Worm (Caenorhabditis elegans): Measurements from ENCODE around the gene F02H6.7.

- no peak for TF ChIP-seq nhr-12 (tag; optimal IDR thresholded peaks at IDR 0.05)
- TF ChIP-seq snpc-4 (tag; optimal IDR thresholded peaks at IDR 0.05): no peak
- no peak for TF ChIP-seq nhr-76 (tag; optimal IDR thresholded peaks at IDR 0.05)
- no peak for TF ChIP-seq nhr-237 (tag; optimal IDR thresholded peaks at IDR 0.05)
- TF ChIP-seq mep-1 (tag; optimal IDR thresholded peaks at IDR 0.05): no peak
- no peak for TF ChIP-seq elt-1 (tag; optimal IDR thresholded peaks at IDR 0.05; ENCODE audit: borderline replicate concordance, insufficient read depth)
- TF ChIP-seq flh-1 (GFP tag; optimal IDR thresholded peaks at IDR 0.05): no peak
- TF ChIP-seq zip-8 (tag; optimal IDR thresholded peaks at IDR 0.05): no peak
- TF ChIP-seq lin-32 (GFP tag; optimal IDR thresholded peaks at IDR 0.05): no peak
- TF ChIP-seq bed-3 (GFP tag; optimal IDR thresholded peaks at IDR 0.05): no peak
- no peak for TF ChIP-seq ceh-43 (GFP tag; optimal IDR thresholded peaks at IDR 0.05)
These were observed 40.9 kb upstream of the F02H6.7 start for ce11 chrIV:14268882-14269281.
